Worm (Caenorhabditis elegans) whole organism, early embryonic: ENCODE data around the gene cnp-3.

Source experiments
- B0310.2 ChIP-seq: sonication (generic microtip); optimal IDR thresholded peaks from 2 replicates; lab custom pipeline; 2016; ENCODE audit warnings: mild to moderate bottlenecking, missing genetic modification characterization, missing compliant biosample characterization
- F13C5.2 ChIP-seq: sonication (generic microtip); optimal IDR thresholded peaks from 2 replicates; lab custom pipeline; 2017; ENCODE audit warnings: mild to moderate bottlenecking, missing genetic modification characterization, inconsistent platforms, missing compliant biosample characterization
- aly-1 ChIP-seq: sonication (generic microtip); optimal IDR thresholded peaks from 2 replicates; lab custom pipeline; 2016; ENCODE audit warnings: missing genetic modification characterization, missing compliant biosample characterization
- ama-1 ChIP-seq: fragments of 150-350 bp; optimal IDR thresholded peaks from 2 replicates; lab custom pipeline; 2014
- ceh-13 ChIP-seq: fragments of 200-800 bp; sonication (Bioruptor generic); optimal IDR thresholded peaks from 2 replicates; lab custom pipeline; 2018; ENCODE audit warnings: mild to moderate bottlenecking, missing genetic modification characterization, missing compliant biosample characterization
- ceh-36 ChIP-seq: sonication (generic microtip); optimal IDR thresholded peaks from 2 replicates; lab custom pipeline; 2016; ENCODE audit warnings: missing genetic modification characterization, inconsistent platforms, missing compliant biosample characterization
- ets-7 ChIP-seq: sonication (generic microtip); optimal IDR thresholded peaks from 2 replicates; lab custom pipeline; 2016; ENCODE audit warnings: missing genotype, missing genetic modification characterization, missing compliant biosample characterization
- flt-1 ChIP-seq: fragments of 200-800 bp; sonication (Bioruptor generic); IDR thresholded peaks from 2 replicates; pipeline ENCODE4 v1.3.6; 2022; ENCODE audit warnings: missing genetic modification characterization, missing compliant biosample characterization
- hmbx-1 ChIP-seq: sonication (generic microtip); optimal IDR thresholded peaks from 2 replicates; lab custom pipeline; 2016; ENCODE audit warnings: mild to moderate bottlenecking, missing genetic modification characterization, missing compliant biosample characterization
- hmg-4 ChIP-seq: fragments of 200-800 bp; sonication (Bioruptor generic); optimal IDR thresholded peaks from 2 replicates; lab custom pipeline; 2018; ENCODE audit warnings: mild to moderate bottlenecking, missing genetic modification characterization, missing compliant biosample characterization
- hnd-1 ChIP-seq: sonication (generic microtip); optimal IDR thresholded peaks from 2 replicates; lab custom pipeline; 2016; ENCODE audit warnings: missing genetic modification characterization, missing compliant biosample characterization
- pes-1 ChIP-seq: fragments of 200-800 bp; sonication (Bioruptor generic); IDR thresholded peaks from 2 replicates; pipeline ENCODE4 v1.3.6; 2022; ENCODE audit warnings: missing genetic modification reagents, missing genetic modification characterization, missing compliant biosample characterization
- scrt-1 ChIP-seq: fragments of 200-800 bp; sonication (Bioruptor generic); IDR thresholded peaks from 2 replicates; pipeline ENCODE4 v1.3.6; 2022; ENCODE audit warnings: missing genetic modification characterization, missing compliant biosample characterization
- sea-1 ChIP-seq: fragments of 200-800 bp; sonication (Bioruptor generic); conservative IDR thresholded peaks from 2 replicates; pipeline ENCODE4 v1.3.6; 2022; ENCODE audit warnings: missing genetic modification characterization, missing compliant biosample characterization
- tbx-11 ChIP-seq: fragments of 200-800 bp; sonication (Bioruptor generic); IDR thresholded peaks from 2 replicates; pipeline ENCODE4 v1.3.6; 2022; ENCODE audit warnings: missing genetic modification characterization, missing compliant biosample characterization
- tbx-37 ChIP-seq: fragments of 200-800 bp; sonication (Bioruptor generic); conservative IDR thresholded peaks from 2 replicates; pipeline ENCODE4 v1.3.6; 2022; ENCODE audit warnings: missing genetic modification reagents, missing genetic modification characterization, missing compliant biosample characterization
- tra-4 ChIP-seq: sonication (generic microtip); optimal IDR thresholded peaks from 2 replicates; lab custom pipeline; 2017; ENCODE audit warnings: missing genetic modification characterization, missing compliant biosample characterization

cnp-3 gene

DNA sequence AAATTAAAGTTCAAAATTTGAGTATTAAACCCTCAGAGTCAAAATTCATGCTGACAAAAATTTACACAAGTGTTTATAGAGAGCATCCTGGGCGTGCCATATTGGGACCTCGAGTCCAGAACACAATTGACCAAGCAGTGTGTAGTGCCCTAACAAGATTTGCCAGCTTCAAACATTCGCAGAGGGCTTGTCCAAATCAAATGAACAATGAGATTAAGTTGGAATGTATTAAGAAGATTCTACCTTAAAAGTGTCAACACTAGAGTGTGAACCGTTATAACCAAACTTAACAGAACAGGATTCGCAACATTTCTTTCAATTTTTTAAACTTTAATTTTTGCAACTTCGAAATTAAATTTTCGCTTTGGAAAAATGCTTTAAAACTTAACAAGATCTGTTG lies 32.5 kb upstream of the cnp-3 start:
- TF ChIP-seq tbx-37 (GFP tag; lab: Robert Waterston, UW) (no peak), tra-4 (tag; lab: Kevin White, UChicago) (no peak), aly-1 (tag; lab: Kevin White, UChicago) (no peak), F13C5.2 (tag; lab: Kevin White, UChicago) (no peak), ama-1 (lab: Kevin White, UChicago) (no peak), flt-1 (GFP tag; lab: Robert Waterston, UW) (no peak), scrt-1 (GFP tag; lab: Robert Waterston, UW) (no peak), sea-1 (GFP tag; lab: Robert Waterston, UW) (no peak), ceh-13 (GFP tag; lab: Kevin White, UChicago) (no peak), ceh-36 (tag; lab: Kevin White, UChicago) (no peak), hmbx-1 (no peak), tbx-11 (no peak), hmg-4 (GFP tag; lab: Kevin White, UChicago) (no peak), hnd-1 (no peak), ets-7 (tag; lab: Kevin White, UChicago) (no peak), pes-1 (GFP tag; lab: Robert Waterston, UW) (no peak), B0310.2 (no peak)

DNA sequence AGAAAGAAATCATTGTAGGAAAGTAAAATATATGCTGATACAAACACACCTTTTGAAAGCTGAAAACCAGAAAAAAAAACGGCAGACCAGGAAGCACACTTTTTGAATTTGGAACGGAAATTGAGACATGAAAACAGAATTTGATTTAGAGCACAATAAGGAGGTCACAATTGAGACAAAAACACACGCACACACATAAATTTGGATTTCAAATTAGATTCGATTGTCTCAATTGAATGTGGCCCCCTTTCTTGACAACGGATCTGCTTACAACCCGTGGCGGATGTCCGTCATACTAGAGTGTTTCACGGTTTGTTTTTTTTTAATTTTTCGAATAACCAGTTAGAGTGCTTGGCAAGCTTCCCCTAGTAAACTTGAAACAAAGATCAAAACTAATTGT lies 30.2 kb upstream of the cnp-3 start:
- TF ChIP-seq scrt-1 (GFP tag; lab: Robert Waterston, UW) (no peak), hmg-4 (GFP tag; lab: Kevin White, UChicago) (no peak), ama-1 (lab: Kevin White, UChicago) (no peak), aly-1 (tag; lab: Kevin White, UChicago) (no peak), pes-1 (GFP tag; lab: Robert Waterston, UW) (no peak), ets-7 (tag; lab: Kevin White, UChicago) (no peak), tra-4 (tag; lab: Kevin White, UChicago) (no peak), ceh-13 (GFP tag; lab: Kevin White, UChicago) (no peak), tbx-37 (GFP tag; lab: Robert Waterston, UW) (no peak), ceh-36 (tag; lab: Kevin White, UChicago) (no peak), hmbx-1 (no peak), B0310.2 (no peak), tbx-11 (no peak), F13C5.2 (tag; lab: Kevin White, UChicago) (no peak), flt-1 (GFP tag; lab: Robert Waterston, UW) (no peak), hnd-1 (no peak)

DNA sequence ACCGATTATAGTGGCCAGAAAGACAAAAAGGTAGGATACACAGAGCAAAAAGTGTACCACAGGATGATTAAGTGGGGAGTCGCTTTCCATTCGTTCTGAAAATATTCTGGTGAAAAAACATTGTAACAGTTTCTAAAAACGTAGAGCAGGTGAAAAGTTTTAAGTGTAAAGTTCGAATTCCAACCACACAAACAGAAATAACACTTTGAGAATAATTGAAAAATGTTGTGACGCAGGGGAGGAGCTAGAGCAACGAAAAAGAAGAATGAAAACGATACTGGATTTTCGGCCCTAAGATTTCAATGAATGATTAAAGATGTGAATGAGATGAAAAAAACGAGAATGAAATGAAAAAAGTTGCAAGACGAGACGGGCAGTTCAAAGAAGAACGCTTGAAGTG lies 20.0 kb upstream of the cnp-3 start, which contains the start of gene npr-21:
npr-21 (minus strand) TSS at position 101 of the 400 bp plus-strand sequence.
- no peak for TF ChIP-seq tra-4 (tag; lab: Kevin White, UChicago)
- no peak for TF ChIP-seq tbx-11
- TF ChIP-seq B0310.2: no peak
- TF ChIP-seq pes-1 (GFP tag; lab: Robert Waterston, UW): no peak
- TF ChIP-seq hnd-1: no peak
- TF ChIP-seq ceh-13 (GFP tag; lab: Kevin White, UChicago): no peak
- TF ChIP-seq hmbx-1: no peak
- TF ChIP-seq ets-7 (tag; lab: Kevin White, UChicago): no peak
- TF ChIP-seq hmg-4 (GFP tag; lab: Kevin White, UChicago): no peak
- TF ChIP-seq ama-1 (lab: Kevin White, UChicago): no peak
- no peak for TF ChIP-seq F13C5.2 (tag; lab: Kevin White, UChicago)
- no peak for TF ChIP-seq scrt-1 (GFP tag; lab: Robert Waterston, UW)
- TF ChIP-seq aly-1 (tag; lab: Kevin White, UChicago): no peak

DNA sequence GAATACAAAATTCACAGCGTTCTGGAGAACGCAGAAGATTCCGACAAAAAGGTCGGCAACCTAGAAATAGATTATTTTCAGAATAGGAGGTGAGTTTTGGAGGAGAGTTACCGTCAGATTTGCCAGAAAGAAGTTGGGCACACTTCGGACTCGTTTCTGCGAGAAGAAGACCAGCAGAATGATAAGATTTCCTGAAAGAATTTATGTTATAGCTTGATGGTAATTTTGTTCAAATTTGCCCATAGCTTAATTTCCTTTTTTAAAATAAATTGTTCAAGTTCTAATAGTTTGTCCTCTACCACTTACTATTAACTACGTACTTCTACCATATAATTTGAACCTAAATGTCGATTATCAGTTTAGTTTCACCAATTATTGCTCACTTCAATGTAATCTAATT lies 19.2 kb upstream of the cnp-3 start:
- TF ChIP-seq B0310.2 (no peak), ceh-36 (tag; lab: Kevin White, UChicago) (no peak), ceh-13 (GFP tag; lab: Kevin White, UChicago) (no peak), hnd-1 (no peak), tbx-11 (no peak), sea-1 (GFP tag; lab: Robert Waterston, UW) (no peak), tbx-37 (GFP tag; lab: Robert Waterston, UW) (no peak), scrt-1 (GFP tag; lab: Robert Waterston, UW) (no peak), hmbx-1 (no peak), tra-4 (tag; lab: Kevin White, UChicago) (no peak), F13C5.2 (tag; lab: Kevin White, UChicago) (no peak), pes-1 (GFP tag; lab: Robert Waterston, UW) (no peak), aly-1 (tag; lab: Kevin White, UChicago) (no peak), flt-1 (GFP tag; lab: Robert Waterston, UW) (no peak), hmg-4 (GFP tag; lab: Kevin White, UChicago) (no peak), ets-7 (tag; lab: Kevin White, UChicago) (no peak), ama-1 (lab: Kevin White, UChicago) (no peak)

DNA sequence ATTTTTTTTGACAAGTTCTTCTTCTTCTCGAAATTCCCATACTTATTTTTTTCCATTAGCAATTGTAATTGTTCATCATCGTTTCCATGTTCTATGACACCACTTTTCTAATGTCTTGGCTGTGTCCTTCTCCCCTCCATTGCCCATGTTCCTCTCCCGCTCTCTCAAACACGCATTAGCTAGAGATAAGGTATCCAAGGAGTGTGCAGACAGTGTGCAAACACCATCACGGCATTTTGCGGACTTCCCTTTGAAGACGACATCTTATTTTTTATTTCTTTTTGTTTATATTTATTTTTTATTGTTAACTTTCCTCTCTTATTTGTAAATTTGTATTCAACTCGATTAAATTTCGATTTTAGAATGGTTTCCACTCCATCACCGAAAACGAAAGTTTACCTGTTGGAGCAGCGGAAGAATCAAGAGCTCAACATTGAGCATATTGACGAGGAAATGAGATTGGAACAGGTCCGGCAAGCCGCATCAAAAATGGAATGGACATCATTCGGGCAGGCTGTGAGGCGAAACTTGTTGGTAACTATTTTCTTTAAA lies 13.3 kb upstream of the cnp-3 start, which contains the start of gene mdt-1.2:
mdt-1.2 (plus strand) TSS at position 363 of the 552 bp plus-strand sequence.
- TF ChIP-seq ceh-36 (tag; lab: Kevin White, UChicago): peak; percentile 4
- TF ChIP-seq hmg-4 (GFP tag; lab: Kevin White, UChicago): peak; percentile 11
- no peak for TF ChIP-seq tbx-11
- TF ChIP-seq F13C5.2 (tag; lab: Kevin White, UChicago): peak; percentile 81

DNA sequence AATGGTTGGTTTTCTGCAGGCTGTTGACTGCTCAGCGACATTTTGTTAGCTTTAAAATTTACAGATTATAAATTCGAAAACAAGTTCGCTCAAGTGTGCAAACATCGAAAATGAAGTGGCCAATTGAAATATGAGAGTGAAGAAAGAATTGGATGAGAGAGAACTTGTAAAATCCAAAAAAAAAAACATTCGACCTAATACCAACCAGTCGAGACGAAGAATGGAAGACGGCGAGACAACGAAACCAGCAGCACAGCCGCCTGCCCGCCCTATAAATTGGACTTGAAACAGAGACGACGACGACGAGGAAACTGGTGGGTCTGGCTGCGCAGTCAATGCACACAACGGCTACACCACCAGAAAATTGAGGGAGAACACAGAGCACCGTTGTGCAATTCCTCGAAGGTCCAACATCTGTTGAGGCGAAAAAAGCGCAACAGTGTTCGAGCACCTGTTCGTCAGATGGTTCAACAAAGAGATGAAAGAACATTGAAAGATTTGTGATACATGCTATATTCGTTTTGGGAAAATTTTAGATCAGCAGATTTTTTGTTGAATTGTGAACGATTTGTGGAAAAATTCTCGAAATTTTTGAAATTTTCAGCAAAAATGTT lies 12.1 kb upstream of the cnp-3 start, which contains the start of gene T23C6.4:
T23C6.4 (minus strand) TSS at position 51 of the 614 bp plus-strand sequence.
- TF ChIP-seq hmg-4 (GFP tag; lab: Kevin White, UChicago): peak; percentile 31
- no peak for TF ChIP-seq ceh-36 (tag; lab: Kevin White, UChicago)

DNA sequence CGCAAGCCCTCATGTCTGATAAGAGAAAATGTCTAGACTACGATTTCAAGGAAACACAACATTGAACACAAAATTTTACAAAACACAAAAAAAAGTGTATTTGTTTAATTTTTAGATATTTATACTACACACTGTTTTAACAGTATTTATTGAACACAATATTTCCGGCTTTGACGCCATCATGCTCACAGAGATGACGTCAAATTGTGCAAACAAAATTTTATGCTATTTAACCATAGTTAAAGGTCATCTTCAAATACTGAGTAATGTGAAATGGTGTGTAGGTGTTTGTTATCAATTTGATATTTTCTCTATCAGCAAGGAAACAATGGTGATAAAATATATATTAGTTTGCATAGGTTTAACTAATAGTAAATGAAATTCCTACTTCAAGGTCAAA lies 8.6 kb upstream of the cnp-3 start:
- TF ChIP-seq hmg-4 (GFP tag; lab: Kevin White, UChicago): no peak
- no peak for TF ChIP-seq F13C5.2 (tag; lab: Kevin White, UChicago)
- TF ChIP-seq ama-1 (lab: Kevin White, UChicago): no peak
- no peak for TF ChIP-seq tra-4 (tag; lab: Kevin White, UChicago)
- TF ChIP-seq tbx-37 (GFP tag; lab: Robert Waterston, UW): no peak
- no peak for TF ChIP-seq ceh-13 (GFP tag; lab: Kevin White, UChicago)
- TF ChIP-seq hmbx-1: no peak
- no peak for TF ChIP-seq aly-1 (tag; lab: Kevin White, UChicago)
- no peak for TF ChIP-seq ets-7 (tag; lab: Kevin White, UChicago)
- TF ChIP-seq B0310.2: no peak
- TF ChIP-seq sea-1 (GFP tag; lab: Robert Waterston, UW): no peak
- no peak for TF ChIP-seq flt-1 (GFP tag; lab: Robert Waterston, UW)
- no peak for TF ChIP-seq hnd-1
- TF ChIP-seq tbx-11: no peak
- no peak for TF ChIP-seq pes-1 (GFP tag; lab: Robert Waterston, UW)
- no peak for TF ChIP-seq ceh-36 (tag; lab: Kevin White, UChicago)
- no peak for TF ChIP-seq scrt-1 (GFP tag; lab: Robert Waterston, UW)
